Fruit fly (Drosophila melanogaster) whole organism, embryonic: ENCODE results near the gene CG15382.

Source experiments
- Awh ChIP-seq: fragments of 200-800 bp; sonication (Bioruptor generic); IDR thresholded peaks from 2 replicates; pipeline ENCODE4, ENCODE4 v1.3.6; 2022; ENCODE audit warnings: missing biosample characterization, missing genetic modification characterization
- B-H2 ChIP-seq: fragments of 200-800 bp; sonication (Bioruptor generic); optimal IDR thresholded peaks from 2 replicates; lab custom pipeline; 2018; ENCODE audit warnings: missing biosample characterization, mild to moderate bottlenecking, missing genetic modification characterization
- CG10147 ChIP-seq: fragments of 200-800 bp; sonication (Bioruptor generic); optimal IDR thresholded peaks from 2 replicates; lab custom pipeline; 2019; ENCODE audit warnings: missing biosample characterization, mild to moderate bottlenecking, missing genetic modification characterization, moderate library complexity
- CG10209 ChIP-seq: fragments of 200-800 bp; sonication (Bioruptor generic); optimal IDR thresholded peaks from 3 replicates; lab custom pipeline; 2017; ENCODE audit warnings: missing biosample characterization, mild to moderate bottlenecking, missing genetic modification characterization, missing genetic modification reagents
- CG10654 ChIP-seq: fragments of 200-800 bp; sonication (Bioruptor generic); optimal IDR thresholded peaks from 2 replicates; lab custom pipeline; 2016; ENCODE audit warnings: missing biosample characterization, missing genetic modification characterization
- CG11695 ChIP-seq: fragments of 200-800 bp; sonication (Bioruptor generic); IDR thresholded peaks from 3 replicates; pipeline ENCODE4 v1.3.6; 2022; ENCODE audit warnings: missing biosample characterization, missing genetic modification characterization
- CG11696 ChIP-seq: fragments of 200-800 bp; sonication (Bioruptor generic); IDR thresholded peaks from 2 replicates; pipeline ENCODE4 v1.3.6; 2022; ENCODE audit warnings: missing biosample characterization, missing genetic modification characterization
- CG11723 ChIP-seq: fragments of 200-800 bp; sonication (Bioruptor generic); optimal IDR thresholded peaks from 2 replicates; lab custom pipeline; 2017; ENCODE audit warnings: missing biosample characterization, mild to moderate bottlenecking, missing genetic modification characterization
- CG13287 ChIP-seq: fragments of 200-800 bp; sonication (Bioruptor generic); IDR thresholded peaks from 2 replicates; pipeline ENCODE4 v1.3.6; 2022; ENCODE audit warnings: missing biosample characterization, missing genetic modification characterization; ENCODE audit not compliant: partially characterized antibody
- CG13894 ChIP-seq: fragments of 200-800 bp; sonication (Bioruptor generic); optimal IDR thresholded peaks from 3 replicates; lab custom pipeline; 2018; ENCODE audit warnings: missing biosample characterization, mild to moderate bottlenecking, missing genetic modification characterization, moderate library complexity
- CG15479 ChIP-seq: fragments of 200-800 bp; sonication (Bioruptor generic); optimal IDR thresholded peaks from 3 replicates; lab custom pipeline; 2019; ENCODE audit warnings: missing biosample characterization, mild to moderate bottlenecking, missing genetic modification characterization, moderate library complexity
- CG16863 ChIP-seq: fragments of 200-800 bp; sonication (Bioruptor generic); optimal IDR thresholded peaks from 3 replicates; lab custom pipeline; 2016; ENCODE audit warnings: missing biosample characterization, missing genetic modification characterization
- CG2129 ChIP-seq: fragments of 200-800 bp; sonication (Bioruptor generic); IDR thresholded peaks from 2 replicates; pipeline ENCODE4 v1.3.6; 2022; ENCODE audit warnings: missing biosample characterization, missing genetic modification characterization; ENCODE audit not compliant: partially characterized antibody
- CG32532 ChIP-seq: fragments of 200-800 bp; sonication (Bioruptor generic); IDR thresholded peaks from 2 replicates; pipeline ENCODE4 v1.3.6; 2022; ENCODE audit warnings: missing biosample characterization, missing genetic modification characterization
- CG6175 ChIP-seq: fragments of 200-800 bp; sonication (Bioruptor generic); IDR thresholded peaks from 3 replicates; pipeline ENCODE4 v1.3.6; 2022; ENCODE audit warnings: missing biosample characterization, missing genetic modification characterization
- CG7372 ChIP-seq: fragments of 200-800 bp; sonication (Bioruptor generic); IDR thresholded peaks from 2 replicates; pipeline ENCODE4 v1.3.6; 2022; ENCODE audit warnings: missing biosample characterization, missing genetic modification characterization
- CG7556 ChIP-seq: fragments of 200-800 bp; sonication (Bioruptor generic); optimal IDR thresholded peaks from 2 replicates; lab custom pipeline; 2017; ENCODE audit warnings: missing biosample characterization, mild to moderate bottlenecking, missing genetic modification characterization
- CG8765 ChIP-seq: fragments of 200-800 bp; sonication (Bioruptor generic); IDR thresholded peaks from 2 replicates; pipeline ENCODE4 v1.3.6; 2022; ENCODE audit warnings: missing biosample characterization, missing genetic modification characterization
- CG9727 ChIP-seq: fragments of 200-800 bp; sonication (Bioruptor generic); optimal IDR thresholded peaks from 3 replicates; lab custom pipeline; 2017; ENCODE audit warnings: missing biosample characterization, mild to moderate bottlenecking, missing genetic modification characterization
- CrebB ChIP-seq: fragments of 200-800 bp; sonication (Bioruptor generic); optimal IDR thresholded peaks from 3 replicates; lab custom pipeline; 2018; ENCODE audit warnings: missing biosample characterization, mild to moderate bottlenecking, missing genetic modification characterization
- Deaf1 ChIP-seq: fragments of 200-800 bp; optimal IDR thresholded peaks from 3 replicates; lab custom pipeline; 2019; ENCODE audit warnings: missing biosample characterization, mild to moderate bottlenecking, missing genetic modification characterization, moderate library complexity
- Dfd ChIP-seq, 2 experiments: fragments of >200 bp; optimal IDR thresholded peaks; 2 replicates each; lab custom pipeline; 2017; ENCODE audit warnings: missing biosample characterization in 2 of 2, missing genetic modification characterization in 2 of 2
- Ets97D ChIP-seq: fragments of 200-800 bp; sonication (Bioruptor generic); optimal IDR thresholded peaks from 3 replicates; lab custom pipeline; 2016; ENCODE audit warnings: missing biosample characterization, missing genetic modification characterization
- Mrtf ChIP-seq: fragments of 200-800 bp; sonication (Bioruptor generic); IDR thresholded peaks from 3 replicates; pipeline ENCODE4 v1.3.6; 2022; ENCODE audit warnings: missing biosample characterization, missing genetic modification characterization
- Sin3A ChIP-seq: fragments of >200 bp; optimal IDR thresholded peaks from 2 replicates; lab custom pipeline; 2018
- abd-A ChIP-seq: fragments of 200-800 bp; sonication (Bioruptor generic); optimal IDR thresholded peaks from 3 replicates; lab custom pipeline; 2019; ENCODE audit warnings: missing biosample characterization, mild to moderate bottlenecking, missing genetic modification characterization, moderate library complexity
- cad ChIP-seq: fragments of >200 bp; optimal IDR thresholded peaks from 2 replicates; lab custom pipeline; 2017; ENCODE audit warnings: missing biosample characterization, missing genetic modification characterization
- chm ChIP-seq: fragments of 200-800 bp; sonication (Bioruptor generic); IDR thresholded peaks from 2 replicates; pipeline ENCODE4 v1.3.6; 2022; ENCODE audit warnings: missing biosample characterization, missing genetic modification characterization
- croc ChIP-seq: fragments of 200-800 bp; sonication (Bioruptor generic); conservative IDR thresholded peaks from 3 replicates; pipeline ENCODE4 v1.3.6; 2022; ENCODE audit warnings: missing biosample characterization, missing genetic modification characterization
- dm ChIP-seq: fragments of 200-800 bp; sonication (Bioruptor generic); optimal IDR thresholded peaks from 3 replicates; lab custom pipeline; 2016; ENCODE audit warnings: missing biosample characterization, missing genetic modification characterization
- esg ChIP-seq: fragments of 200-800 bp; sonication (Bioruptor generic); conservative IDR thresholded peaks from 2 replicates; pipeline ENCODE4 v1.3.6; 2022; ENCODE audit warnings: missing biosample characterization, missing genetic modification characterization
- fd3F ChIP-seq: fragments of 200-800 bp; sonication (Bioruptor generic); optimal IDR thresholded peaks from 2 replicates; lab custom pipeline; 2018; ENCODE audit warnings: missing biosample characterization, mild to moderate bottlenecking, missing genetic modification characterization, moderate library complexity
- gem ChIP-seq: fragments of 200-800 bp; sonication (Bioruptor generic); optimal IDR thresholded peaks from 2 replicates; lab custom pipeline; 2019; ENCODE audit warnings: missing biosample characterization, mild to moderate bottlenecking, missing genetic modification characterization, moderate library complexity
- ham ChIP-seq: fragments of 200-800 bp; sonication (Bioruptor generic); IDR thresholded peaks from 2 replicates; pipeline ENCODE4 v1.3.6; 2022; ENCODE audit warnings: missing biosample characterization, missing genetic modification characterization
- hb ChIP-seq: fragments of 200-800 bp; sonication (Bioruptor generic); IDR thresholded peaks from 3 replicates; pipeline ENCODE4 v1.3.6; 2022; ENCODE audit warnings: missing biosample characterization, missing genetic modification characterization; ENCODE audit not compliant: partially characterized antibody
- hkb ChIP-seq, 2 experiments: fragments of 200-800 bp in 1 of 2; fragments of >200 bp in 1 of 2; sonication (Bioruptor generic) in 1 of 2; IDR thresholded peaks in 1 of 2; optimal IDR thresholded peaks in 1 of 2; 2 replicates each; pipeline versions ENCODE4 v1.3.6 to Lab custom; 2017 to 2022; ENCODE audit warnings: missing biosample characterization in 1 of 2, missing genetic modification characterization in 1 of 2
- ind ChIP-seq: fragments of 200-800 bp; sonication (Bioruptor generic); optimal IDR thresholded peaks from 3 replicates; lab custom pipeline; 2016; ENCODE audit warnings: missing biosample characterization, missing genetic modification characterization
- inv ChIP-seq: fragments of 200-800 bp; sonication (Bioruptor generic); IDR thresholded peaks from 2 replicates; pipeline ENCODE4 v1.3.6; 2022; ENCODE audit warnings: missing biosample characterization, missing genetic modification characterization; ENCODE audit not compliant: partially characterized antibody
- jing ChIP-seq: fragments of 200-800 bp; sonication (Bioruptor generic); optimal IDR thresholded peaks from 2 replicates; lab custom pipeline; 2018; ENCODE audit warnings: missing biosample characterization, mild to moderate bottlenecking, missing genetic modification characterization
- lilli ChIP-seq: fragments of 200-800 bp; sonication (Bioruptor generic); optimal IDR thresholded peaks from 3 replicates; lab custom pipeline; 2016; ENCODE audit warnings: missing biosample characterization, missing genetic modification characterization
- peb ChIP-seq: fragments of 200-800 bp; sonication (Bioruptor generic); IDR thresholded peaks from 2 replicates; pipeline ENCODE4 v1.3.6; 2022; ENCODE audit warnings: missing biosample characterization, missing genetic modification characterization
- phol ChIP-seq: fragments of 200-800 bp; sonication (Bioruptor generic); optimal IDR thresholded peaks from 3 replicates; lab custom pipeline; 2018; ENCODE audit warnings: missing biosample characterization, mild to moderate bottlenecking, missing genetic modification characterization, moderate library complexity
- repo ChIP-seq: fragments of 200-800 bp; sonication (Bioruptor generic); optimal IDR thresholded peaks from 2 replicates; lab custom pipeline; 2016; ENCODE audit warnings: missing biosample characterization, missing genetic modification characterization
- ro ChIP-seq: fragments of 200-800 bp; sonication (Bioruptor generic); IDR thresholded peaks from 2 replicates; pipeline ENCODE4 v1.3.6; 2022; ENCODE audit warnings: missing biosample characterization, missing genetic modification characterization
- slou ChIP-seq: fragments of 200-800 bp; sonication (Bioruptor generic); optimal IDR thresholded peaks from 3 replicates; lab custom pipeline; 2016; ENCODE audit warnings: missing biosample characterization, missing genetic modification characterization
- slp2 ChIP-seq: fragments of 200-800 bp; sonication (Bioruptor generic); optimal IDR thresholded peaks from 2 replicates; lab custom pipeline; 2016; ENCODE audit warnings: missing biosample characterization, missing genetic modification characterization
- tll ChIP-seq, 2 experiments: fragments of 200-800 bp in 1 of 2; fragments of >200 bp in 1 of 2; sonication (Bioruptor generic) in 1 of 2; optimal IDR thresholded peaks; 2 replicates each; lab custom pipeline; 2017 to 2019; ENCODE audit warnings: missing biosample characterization in 2 of 2, missing genetic modification characterization in 2 of 2, mild to moderate bottlenecking in 1 of 2, moderate library complexity in 1 of 2
- unc-4 ChIP-seq: fragments of 200-800 bp; sonication (Bioruptor generic); IDR thresholded peaks from 2 replicates; pipeline ENCODE4 v1.3.6; 2022; ENCODE audit warnings: missing biosample characterization, missing genetic modification characterization; ENCODE audit not compliant: partially characterized antibody
- wdn ChIP-seq: fragments of 200-800 bp; sonication (Bioruptor generic); IDR thresholded peaks from 2 replicates; pipeline ENCODE4 v1.3.6; 2022; ENCODE audit warnings: missing biosample characterization, missing genetic modification characterization

CG15382 gene

dm6 chr2L:2164520-2165237 lies 9.1 kb downstream of the CG15382 start (continued):
- no peak for TF ChIP-seq esg (GFP tag; lab: Robert Waterston, UW)
- TF ChIP-seq CG11695 (GFP tag; lab: Robert Waterston, UW), result 0 out of 3 replicates have a peak, but pooled peaks have one; percentile 12
- TF ChIP-seq lilli (GFP tag; lab: Kevin White, UChicago), result peak; percentile 73
- no peak for TF ChIP-seq wdn (GFP tag; lab: Robert Waterston, UW)
- no peak for TF ChIP-seq unc-4 (GFP tag; lab: Robert Waterston, UW)
- peak; percentile 31 for TF ChIP-seq jing (GFP tag; lab: Kevin White, UChicago)
- TF ChIP-seq CG11696 (GFP tag; lab: Robert Waterston, UW), result no peak
- TF ChIP-seq Ets97D, result peak; percentile 5
- peak; percentile 86 for TF ChIP-seq cad (GFP tag; lab: Kevin White, UChicago)
- no peak for TF ChIP-seq ro
- TF ChIP-seq CG10209 (GFP tag; lab: Kevin White, UChicago), result peak; percentile 56
- peak; percentile 79; the same call in 1 of the 2 replicates for TF ChIP-seq chm (GFP tag; lab: Robert Waterston, UW)
- peak; percentile 30 for TF ChIP-seq Deaf1 (tag; lab: Kevin White, UChicago)
- no peak for TF ChIP-seq CG13287 (GFP tag; lab: Robert Waterston, UW)
- peak; percentile 63 for TF ChIP-seq Awh
- TF ChIP-seq B-H2 (GFP tag; lab: Kevin White, UChicago), result no peak
- TF ChIP-seq CG7556 (GFP tag; lab: Kevin White, UChicago), result peak; percentile 56
- peak; percentile 89 for TF ChIP-seq CG9727 (GFP tag; lab: Kevin White, UChicago)
- no peak for TF ChIP-seq Mrtf
- TF ChIP-seq ind (GFP tag; lab: Kevin White, UChicago), result peak; percentile 36
- peak; percentile 71 for TF ChIP-seq dm
- TF ChIP-seq slou, result no peak
- peak; percentile 75 for TF ChIP-seq CG16863 (GFP tag; lab: Kevin White, UChicago)
- peak; percentile 80 for TF ChIP-seq phol (tag; lab: Kevin White, UChicago)
- TF ChIP-seq tll (GFP tag; optimal IDR thresholded peaks at IDR 0.05; lab: Kevin White, UChicago), result peak; percentile 40 to 99
- TF ChIP-seq gem (tag; lab: Kevin White, UChicago), result peak; percentile 74
- TF ChIP-seq peb (GFP tag; lab: Robert Waterston, UW), result peak; percentile 63; the same call in 1 of the 2 replicates
- no peak for TF ChIP-seq CG7372
- no peak for TF ChIP-seq hb (GFP tag; lab: Robert Waterston, UW)
- TF ChIP-seq CG13894, result no peak
- no peak for TF ChIP-seq Dfd (GFP tag; optimal IDR thresholded peaks at IDR 0.05; lab: Kevin White, UChicago)
- peak; percentile 41 for TF ChIP-seq slp2 (GFP tag; lab: Kevin White, UChicago)
- TF ChIP-seq CG10147 (GFP tag; lab: Kevin White, UChicago), result no peak
- TF ChIP-seq inv (GFP tag; lab: Robert Waterston, UW), result no peak
- TF ChIP-seq CG10654 (GFP tag; lab: Kevin White, UChicago), result peak; percentile 44
- TF ChIP-seq croc (GFP tag; lab: Robert Waterston, UW), result peak; percentile 64
- peak; percentile 93 for TF ChIP-seq CG8765
- TF ChIP-seq CG15479, result peak; percentile 100
- TF ChIP-seq Sin3A (lab: Kevin White, UChicago), result no peak
- TF ChIP-seq CrebB (tag; lab: Kevin White, UChicago), result no peak
- peak; percentile 26 for TF ChIP-seq repo (GFP tag; lab: Kevin White, UChicago)
- TF ChIP-seq ham (GFP tag; lab: Robert Waterston, UW), result no peak
- TF ChIP-seq CG32532 (GFP tag; lab: Robert Waterston, UW), result peak; percentile 31; the same call in 1 of the 2 replicates
- no peak for TF ChIP-seq fd3F (GFP tag; lab: Kevin White, UChicago)
- no peak for TF ChIP-seq abd-A
- TF ChIP-seq CG11723 (GFP tag; lab: Kevin White, UChicago), result peak; percentile 41
- no peak for TF ChIP-seq CG6175 (GFP tag; lab: Robert Waterston, UW)
- no peak for TF ChIP-seq CG2129 (GFP tag; lab: Robert Waterston, UW)
- no peak for TF ChIP-seq hkb (optimal IDR thresholded peaks at IDR 0.05; lab: Kevin White, UChicago)
- TF ChIP-seq hkb (GFP tag; IDR thresholded peaks at IDR 0.05; lab: Robert Waterston, UW), result peak; percentile 54; the same call in 1 of the 2 replicates
